Fruit fly (Drosophila melanogaster): ENCODE measurements around the gene koko.
A peak's percentile ranks its signal among the peaks of the same experiment; 100 is the strongest.

Gene koko

DNA sequence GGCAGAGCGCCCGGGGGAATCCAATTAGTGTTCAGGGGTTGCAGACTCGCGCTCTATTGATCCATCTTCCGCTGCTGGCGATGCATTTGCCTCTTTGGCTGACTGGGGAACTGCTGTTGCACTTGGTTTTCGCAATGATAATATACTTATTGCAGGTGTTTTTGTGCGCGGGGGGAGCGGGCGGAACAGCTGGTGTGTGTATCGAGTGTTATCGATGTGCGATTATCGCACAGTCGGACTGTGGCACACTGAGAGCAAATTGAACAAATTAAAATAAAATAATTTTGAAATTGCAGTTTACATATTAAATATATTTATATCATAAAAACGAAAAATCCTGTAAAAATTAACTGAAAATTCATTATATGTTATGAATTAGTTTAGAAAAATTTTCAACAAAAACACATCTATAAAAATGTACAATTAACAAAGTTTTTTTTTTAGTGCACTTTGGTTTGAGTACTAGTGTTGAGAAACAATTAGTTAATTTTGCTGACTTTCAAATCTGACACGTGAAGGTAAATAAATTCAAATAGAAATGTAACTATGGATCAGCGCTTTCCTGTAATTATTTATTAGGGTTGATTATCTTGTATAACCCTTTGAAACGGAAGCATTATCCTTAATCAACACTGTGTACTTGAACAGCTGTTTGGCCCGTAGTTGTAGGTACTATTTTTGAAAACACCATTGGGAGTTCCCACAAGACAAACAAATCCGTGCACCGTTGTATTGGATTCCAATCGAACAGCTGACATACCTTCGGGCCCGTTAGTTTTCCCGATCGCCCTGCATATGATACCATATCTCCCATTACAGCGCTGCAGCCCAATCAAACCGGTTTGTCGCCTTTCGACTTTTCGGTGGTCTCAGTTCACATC is at the start of gene koko, which contains the start of gene Wdr37 (continued):
- peak; percentile 94 for TF ChIP-seq caup (GFP tag; optimal IDR thresholded peaks at IDR 0.05; ENCODE audit: severe bottlenecking)
- peak; percentile 51 for TF ChIP-seq knrl (GFP tag; IDR thresholded peaks at IDR 0.05; ENCODE audit: partially characterized antibody)
- peak; percentile 11 for TF ChIP-seq NK7.1 (GFP tag; optimal IDR thresholded peaks at IDR 0.05)
- TF ChIP-seq CrebB (tag; optimal IDR thresholded peaks at IDR 0.05), result peak; percentile 90
- TF ChIP-seq CG11093 (GFP tag; IDR thresholded peaks at IDR 0.05), result peak; percentile 95
- no peak for TF ChIP-seq CG16779 (GFP tag; IDR thresholded peaks at IDR 0.05)
- TF ChIP-seq Mrtf (GFP tag; IDR thresholded peaks at IDR 0.05), result peak; percentile 94
- no peak for TF ChIP-seq Dfd (GFP tag; optimal IDR thresholded peaks at IDR 0.05)
- peak; percentile 91 for TF ChIP-seq lilli (GFP tag; optimal IDR thresholded peaks at IDR 0.05)
- TF ChIP-seq Abd-B (GFP tag; optimal IDR thresholded peaks at IDR 0.05), result peak; percentile 98
- TF ChIP-seq Opbp (GFP tag; IDR thresholded peaks at IDR 0.05; ENCODE audit: partially characterized antibody), result peak; percentile 50; the same call in 1 of the 3 replicates
- TF ChIP-seq CG1233 (GFP tag; optimal IDR thresholded peaks at IDR 0.05), result peak; percentile 91
- TF ChIP-seq sob (GFP tag; IDR thresholded peaks at IDR 0.05), result peak; percentile 98
- TF ChIP-seq sd (tag; optimal IDR thresholded peaks at IDR 0.05), result peak; percentile 89
- peak; percentile 94 for TF ChIP-seq wdn (GFP tag; IDR thresholded peaks at IDR 0.05)
- peak; percentile 99 for TF ChIP-seq ttk (GFP tag; IDR thresholded peaks at IDR 0.05)
- peak; percentile 69 for TF ChIP-seq Atf-2 (GFP tag; optimal IDR thresholded peaks at IDR 0.05)
- TF ChIP-seq Max (GFP tag; optimal IDR thresholded peaks at IDR 0.05), result peak; percentile 92
- peak; percentile 69 for TF ChIP-seq pnt (GFP tag; optimal IDR thresholded peaks at IDR 0.05)
- peak; percentile 100 for TF ChIP-seq tgo (GFP tag; IDR thresholded peaks at IDR 0.05)
- peak; percentile 96 for TF ChIP-seq bcd (GFP tag; optimal IDR thresholded peaks at IDR 0.05)
- TF ChIP-seq MTF-1 (GFP tag; optimal IDR thresholded peaks at IDR 0.05; ENCODE audit: borderline replicate concordance), result peak; percentile 69
- peak; percentile 98 for TF ChIP-seq Fer3 (tag; optimal IDR thresholded peaks at IDR 0.05)
- TF ChIP-seq CG10959 (GFP tag; IDR thresholded peaks at IDR 0.05), result peak; percentile 96
- peak; percentile 97 for TF ChIP-seq CG7556 (GFP tag; optimal IDR thresholded peaks at IDR 0.05)
- peak; percentile 98 for TF ChIP-seq CG7271 (tag; optimal IDR thresholded peaks at IDR 0.05)
- peak; percentile 48 for TF ChIP-seq CG33213 (GFP tag; optimal IDR thresholded peaks at IDR 0.05)
- peak; percentile 98 for TF ChIP-seq CG7839 (tag; optimal IDR thresholded peaks at IDR 0.05)
- peak; percentile 97 for TF ChIP-seq peb (GFP tag; IDR thresholded peaks at IDR 0.05)
- peak; percentile 46 for TF ChIP-seq p53 (GFP tag; optimal IDR thresholded peaks at IDR 0.05)
- TF ChIP-seq CG18476 (GFP tag; optimal IDR thresholded peaks at IDR 0.05), result peak; percentile 93
- TF ChIP-seq TFAM (GFP tag; optimal IDR thresholded peaks at IDR 0.05), result peak; percentile 52
- peak; percentile 64; the same call in 2 of the 3 replicates for TF ChIP-seq HLH4C (GFP tag; IDR thresholded peaks at IDR 0.05; ENCODE audit: partially characterized antibody)
- TF ChIP-seq CG12236 (GFP tag; optimal IDR thresholded peaks at IDR 0.05), result peak; percentile 59
- TF ChIP-seq HLH54F (GFP tag; optimal IDR thresholded peaks at IDR 0.05), result peak; percentile 61
- TF ChIP-seq NC2α (GFP tag; optimal IDR thresholded peaks at IDR 0.05), result peak; percentile 52
- TF ChIP-seq cad (GFP tag; optimal IDR thresholded peaks at IDR 0.05), result no peak
- TF ChIP-seq CG17802 (tag; optimal IDR thresholded peaks at IDR 0.05), result peak; percentile 83
- peak; percentile 94 for TF ChIP-seq B-H2 (GFP tag; optimal IDR thresholded peaks at IDR 0.05)
- peak; percentile 94 for TF ChIP-seq CG17385 (GFP tag; optimal IDR thresholded peaks at IDR 0.05)
- peak; percentile 94 for TF ChIP-seq H15 (GFP tag; IDR thresholded peaks at IDR 0.05)
- peak; percentile 42 for TF ChIP-seq CG9876 (GFP tag; optimal IDR thresholded peaks at IDR 0.05)
- TF ChIP-seq eyg (GFP tag; optimal IDR thresholded peaks at IDR 0.05), result peak; percentile 58
- TF ChIP-seq so (GFP tag; IDR thresholded peaks at IDR 0.05), result peak; percentile 90
- peak; percentile 55 for TF ChIP-seq zfh2 (GFP tag; optimal IDR thresholded peaks at IDR 0.05)
- TF ChIP-seq Meics (GFP tag; optimal IDR thresholded peaks at IDR 0.05), result peak; percentile 95
- peak; percentile 94 for TF ChIP-seq CG11560 (tag; IDR thresholded peaks at IDR 0.05)
- TF ChIP-seq CG4328 (GFP tag; optimal IDR thresholded peaks at IDR 0.05), result peak; percentile 90
- TF ChIP-seq CG13624 (GFP tag; optimal IDR thresholded peaks at IDR 0.05), result peak; percentile 79
